Worm (Caenorhabditis elegans): ENCODE results near the gene hif-1.
A peak's percentile ranks its signal among the peaks of the same experiment; 100 is the strongest.

hif-1 gene

DNA sequence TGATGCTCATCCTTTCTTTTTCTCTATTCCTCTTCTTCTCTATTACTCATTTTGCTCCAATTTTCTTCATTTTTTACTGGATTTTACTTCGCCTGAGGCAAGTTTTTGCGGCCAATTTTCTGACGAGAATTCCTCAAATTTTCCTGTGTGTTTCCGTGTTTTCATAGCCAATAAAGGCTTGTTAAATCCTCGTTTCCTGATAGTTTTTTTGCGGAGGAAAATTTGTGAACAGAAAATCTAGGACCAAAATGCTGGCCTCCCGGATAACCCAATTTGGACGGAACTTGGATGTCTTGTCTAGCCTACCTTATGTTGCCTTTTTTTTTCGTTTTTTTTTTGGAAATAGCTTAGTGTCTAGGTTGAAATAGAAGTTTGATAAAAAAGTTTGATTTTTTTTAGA lies 33.4 kb downstream of the hif-1 start:
- no peak for TF ChIP-seq mab-5 (tag; optimal IDR thresholded peaks at IDR 0.05)
- no peak for TF ChIP-seq skn-1 (tag; optimal IDR thresholded peaks at IDR 0.05)
- TF ChIP-seq lin-11 (tag; optimal IDR thresholded peaks at IDR 0.05) = no peak
- TF ChIP-seq elt-1 (tag; optimal IDR thresholded peaks at IDR 0.05) = no peak
- no peak for TF ChIP-seq nhr-6 (tag; optimal IDR thresholded peaks at IDR 0.05)
- TF ChIP-seq elt-3 (tag; optimal IDR thresholded peaks at IDR 0.05) = no peak
- no peak for TF ChIP-seq nhr-12 (tag; optimal IDR thresholded peaks at IDR 0.05)
- TF ChIP-seq lin-39 (tag; optimal IDR thresholded peaks at IDR 0.05) = no peak
- TF ChIP-seq alr-1 (tag; optimal IDR thresholded peaks at IDR 0.05) = no peak
- no peak for TF ChIP-seq nhr-10 (tag; optimal IDR thresholded peaks at IDR 0.05)
- TF ChIP-seq nhr-21 (tag; optimal IDR thresholded peaks at IDR 0.05) = no peak

DNA sequence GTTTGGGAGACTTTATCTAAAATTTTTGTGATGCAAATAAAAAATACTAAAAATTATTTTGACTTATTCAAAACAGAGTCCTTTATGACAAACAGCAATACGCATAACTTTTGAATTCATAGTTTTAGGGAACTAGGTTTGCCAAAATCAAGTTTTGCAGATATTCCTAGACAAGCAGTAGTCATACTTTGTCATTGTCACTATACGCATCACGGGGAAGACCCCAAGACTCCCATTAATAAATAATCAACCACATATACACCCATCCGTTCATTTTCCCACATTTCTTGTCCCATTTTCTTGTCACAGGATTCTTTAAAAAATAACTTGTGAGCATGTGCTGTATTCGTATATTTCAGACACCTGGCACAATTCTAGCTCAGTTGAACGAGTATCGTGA lies 34.2 kb downstream of the hif-1 start, which contains the start of gene Y44A6D.7:
TSS of gene Y44A6D.7 (plus strand) at position 301 of the 400 bp plus-strand sequence.
- TF ChIP-seq fos-1 (tag; optimal IDR thresholded peaks at IDR 0.05) = no peak
- peak; percentile 39 for TF ChIP-seq unc-55 (GFP tag; optimal IDR thresholded peaks at IDR 0.05)
- TF ChIP-seq unc-39 (tag; optimal IDR thresholded peaks at IDR 0.05) = no peak

DNA sequence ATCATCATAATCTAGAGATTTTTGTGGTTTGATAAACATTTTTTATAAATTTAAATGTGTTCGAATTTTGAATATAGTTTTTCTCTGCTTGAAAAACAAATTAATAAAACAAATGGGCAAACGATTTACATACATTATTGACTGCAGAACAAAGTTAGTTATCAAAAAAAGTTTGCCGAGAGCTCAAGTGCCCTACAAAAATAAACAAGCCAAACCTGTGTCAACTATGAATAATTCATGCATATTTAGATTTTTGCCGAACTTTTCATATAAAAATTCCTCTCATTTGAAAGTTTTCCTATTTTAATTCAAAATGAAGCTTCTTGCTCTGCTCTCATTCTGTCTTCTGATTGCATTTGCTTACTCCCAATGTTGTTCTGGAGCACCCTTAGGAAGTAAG lies 35.6 kb downstream of the hif-1 start, which contains the start of gene sshk-1:
TSS of gene sshk-1 (plus strand) at position 301 of the 400 bp plus-strand sequence.
- TF ChIP-seq nhr-77 (tag; optimal IDR thresholded peaks at IDR 0.05) (no peak), nhr-129 (tag; optimal IDR thresholded peaks at IDR 0.05) (no peak), sem-4 (tag; optimal IDR thresholded peaks at IDR 0.05) (no peak), nhr-237 (tag; optimal IDR thresholded peaks at IDR 0.05) (no peak), nhr-6 (tag; optimal IDR thresholded peaks at IDR 0.05) (no peak), mab-5 (tag; optimal IDR thresholded peaks at IDR 0.05) (no peak), Y55F3AM.14 (GFP tag; optimal IDR thresholded peaks at IDR 0.05) (no peak), ztf-1 (GFP tag; conservative IDR thresholded peaks at IDR 0.05) (no peak), skn-1 (tag; optimal IDR thresholded peaks at IDR 0.05) (no peak), egl-27 (tag; optimal IDR thresholded peaks at IDR 0.05) (no peak), nhr-11 (tag; optimal IDR thresholded peaks at IDR 0.05) (no peak), peb-1 (tag; optimal IDR thresholded peaks at IDR 0.05) (no peak)

DNA sequence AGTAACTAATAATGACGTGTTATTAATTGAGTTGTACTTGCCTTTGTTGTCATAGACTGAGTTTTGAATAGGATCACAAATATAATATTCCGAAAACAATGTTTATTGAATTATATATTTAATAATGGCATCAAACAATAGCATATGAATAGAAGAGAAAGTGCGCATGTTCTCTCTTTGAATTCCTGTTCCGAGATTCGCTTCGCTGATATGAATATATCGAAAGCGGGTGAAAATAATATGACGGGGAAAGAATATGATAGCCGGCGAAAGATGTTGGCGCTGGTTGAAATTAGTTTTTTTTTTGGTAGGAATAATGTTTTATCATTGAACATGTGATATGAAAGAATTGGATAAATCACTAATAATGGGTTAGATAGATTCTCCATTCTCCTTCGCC lies 39.8 kb downstream of the hif-1 start, which contains the start of gene T03D8.6:
TSS of gene T03D8.6 (minus strand) at position 298 of the 400 bp plus-strand sequence.
- TF ChIP-seq lin-39 (tag; optimal IDR thresholded peaks at IDR 0.05) (no peak), mdl-1 (tag; optimal IDR thresholded peaks at IDR 0.05) (no peak), ztf-4 (tag; optimal IDR thresholded peaks at IDR 0.05) (no peak), nhr-237 (tag; optimal IDR thresholded peaks at IDR 0.05) (no peak)

DNA sequence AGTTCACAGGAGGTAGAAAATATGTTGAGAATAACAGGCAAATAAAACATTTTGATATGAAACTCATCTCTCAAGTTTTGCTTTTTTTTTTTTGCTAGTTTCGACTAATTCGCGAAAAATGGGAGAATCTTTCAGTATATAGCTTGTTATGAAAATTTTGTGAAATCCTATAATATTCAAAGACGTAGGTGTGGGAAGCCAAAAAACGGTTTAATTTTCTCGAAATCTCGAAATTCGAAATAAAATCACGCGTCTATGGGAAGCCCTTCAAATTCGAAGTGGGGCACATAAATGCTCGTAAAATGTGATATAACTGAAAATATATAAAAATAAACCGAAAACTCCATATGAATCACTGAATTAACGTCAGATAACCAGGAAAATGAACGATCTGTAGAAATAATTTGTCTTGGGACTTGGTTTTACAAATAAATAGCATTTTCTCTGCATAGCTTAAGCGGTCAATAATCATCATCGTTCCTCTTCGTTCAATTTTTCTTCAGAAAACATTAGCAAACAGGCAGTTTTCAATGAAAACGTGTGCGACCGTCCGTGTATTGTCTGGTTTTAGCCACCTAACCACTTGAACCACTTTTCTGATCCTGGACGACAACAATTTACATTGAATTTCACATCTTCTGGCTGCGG lies 44.9 kb downstream of the hif-1 start, which contains the start of the genes gcy-22 and grl-14:
TSS of gene gcy-22 (minus strand) at position 101 of the 648 bp plus-strand sequence.
TSS of gene grl-14 (plus strand) at position 598 of the 648 bp plus-strand sequence.
- TF ChIP-seq nhr-21 (tag; optimal IDR thresholded peaks at IDR 0.05) = no peak
- no peak for TF ChIP-seq nhr-6 (tag; optimal IDR thresholded peaks at IDR 0.05)
- no peak for TF ChIP-seq peb-1 (tag; optimal IDR thresholded peaks at IDR 0.05)
- no peak for TF ChIP-seq nhr-11 (tag; optimal IDR thresholded peaks at IDR 0.05)
- TF ChIP-seq R02D3.7 (tag; optimal IDR thresholded peaks at IDR 0.05) = no peak

DNA sequence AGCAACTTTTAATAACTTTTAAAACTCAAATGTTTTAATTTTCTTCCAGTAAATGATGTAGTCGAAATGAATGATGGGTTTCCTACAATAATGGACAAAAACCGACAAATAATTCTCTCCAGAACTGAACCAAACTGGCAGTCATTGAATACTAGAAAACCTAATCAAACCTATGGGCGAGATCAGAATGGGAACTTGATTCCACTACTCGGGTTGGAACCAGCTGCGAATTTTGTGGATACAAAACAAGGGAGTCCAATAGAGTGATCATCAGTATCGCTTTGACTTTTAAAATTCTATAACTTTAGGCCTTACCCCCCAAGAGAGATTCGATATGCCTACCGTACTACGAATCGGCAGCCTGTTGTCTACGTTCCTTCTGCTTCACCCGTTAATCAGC lies 46.4 kb downstream of the hif-1 start:
- TF ChIP-seq peb-1 (tag; optimal IDR thresholded peaks at IDR 0.05) (no peak), mbf-1 (tag; optimal IDR thresholded peaks at IDR 0.05) (no peak), ztf-4 (tag; optimal IDR thresholded peaks at IDR 0.05) (no peak), R02D3.7 (tag; optimal IDR thresholded peaks at IDR 0.05) (no peak), nhr-23 (tag; optimal IDR thresholded peaks at IDR 0.05) (no peak), Y55F3AM.14 (GFP tag; optimal IDR thresholded peaks at IDR 0.05) (no peak), sma-9 (GFP tag; optimal IDR thresholded peaks at IDR 0.05) (no peak), sma-9 (tag; optimal IDR thresholded peaks at IDR 0.05) (no peak)

DNA sequence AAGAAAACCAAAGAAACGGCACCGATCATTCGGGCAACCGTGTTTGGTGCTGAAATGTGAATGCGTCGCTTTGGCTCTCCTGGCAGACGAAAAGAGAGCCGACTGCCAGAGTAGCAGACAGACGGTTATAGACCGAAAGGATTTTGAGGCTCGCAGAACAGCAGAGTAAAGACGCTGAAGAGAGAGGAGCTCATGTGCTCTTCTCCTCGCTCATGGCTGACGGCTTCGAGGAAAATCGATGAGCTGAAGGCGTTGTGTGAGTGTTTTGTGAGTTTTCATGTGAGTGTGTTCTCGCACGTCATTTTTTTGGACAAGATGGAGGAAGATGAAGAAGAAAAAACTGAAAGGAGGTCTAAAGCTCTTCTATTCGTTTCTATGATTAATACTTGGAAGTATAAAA lies 48.6 kb downstream of the hif-1 start, which contains the start of gene sbt-1:
TSS of gene sbt-1 (minus strand) at position 62 of the 400 bp plus-strand sequence.
- peak; percentile 45 for TF ChIP-seq Y55F3AM.14 (GFP tag; optimal IDR thresholded peaks at IDR 0.05)
- no peak for TF ChIP-seq ztf-4 (tag; optimal IDR thresholded peaks at IDR 0.05)
- TF ChIP-seq egl-27 (tag; optimal IDR thresholded peaks at IDR 0.05) = peak; percentile 43
- TF ChIP-seq sma-9 (GFP tag; optimal IDR thresholded peaks at IDR 0.05) = no peak
- no peak for TF ChIP-seq sma-9 (tag; optimal IDR thresholded peaks at IDR 0.05)
- TF ChIP-seq elt-1 (tag; optimal IDR thresholded peaks at IDR 0.05) = no peak
- TF ChIP-seq dmd-4 (tag; optimal IDR thresholded peaks at IDR 0.05) = no peak
- no peak for TF ChIP-seq mab-5 (tag; optimal IDR thresholded peaks at IDR 0.05)
- peak; percentile 44 for TF ChIP-seq ceh-82 (tag; optimal IDR thresholded peaks at IDR 0.05)
- no peak for TF ChIP-seq skn-1 (tag; optimal IDR thresholded peaks at IDR 0.05)
- TF ChIP-seq unc-55 (GFP tag; optimal IDR thresholded peaks at IDR 0.05) = peak; percentile 98
- peak; percentile 55 for TF ChIP-seq lin-13 (GFP tag; optimal IDR thresholded peaks at IDR 0.05)
- peak; percentile 78 for TF ChIP-seq nhr-6 (tag; optimal IDR thresholded peaks at IDR 0.05)
- TF ChIP-seq nhr-12 (tag; optimal IDR thresholded peaks at IDR 0.05) = no peak
- no peak for TF ChIP-seq nhr-237 (tag; optimal IDR thresholded peaks at IDR 0.05)
- no peak for TF ChIP-seq ztf-11 (tag; optimal IDR thresholded peaks at IDR 0.05)
- TF ChIP-seq peb-1 (tag; optimal IDR thresholded peaks at IDR 0.05) = no peak
- no peak for TF ChIP-seq blmp-1 (tag; optimal IDR thresholded peaks at IDR 0.05; ENCODE audit: insufficient read depth)
- TF ChIP-seq sma-3 (GFP tag; optimal IDR thresholded peaks at IDR 0.05) = no peak
- no peak for TF ChIP-seq aly-2 (tag; optimal IDR thresholded peaks at IDR 0.05)
- peak; percentile 56 for TF ChIP-seq zag-1 (tag; optimal IDR thresholded peaks at IDR 0.05)
- TF ChIP-seq elt-3 (tag; optimal IDR thresholded peaks at IDR 0.05) = no peak
- peak; percentile 3 for TF ChIP-seq fos-1 (tag; optimal IDR thresholded peaks at IDR 0.05)

All from whole organism, L2 larva.